Fruit fly (Drosophila melanogaster) whole organism, embryonic: Measurements from ENCODE around the gene CheB38c.

Experiments
- Awh ChIP-seq: fragments of 200-800 bp; sonication (Bioruptor generic); IDR thresholded peaks from 2 replicates; pipeline ENCODE4, ENCODE4 v1.3.6; 2022; ENCODE audit warnings: missing biosample characterization, missing genetic modification characterization
- Bdp1 ChIP-seq: fragments of 200-800 bp; sonication (Bioruptor generic); optimal IDR thresholded peaks from 3 replicates; lab custom pipeline; 2016; ENCODE audit warnings: missing biosample characterization, missing genetic modification characterization
- Bgb ChIP-seq: fragments of 200-800 bp; sonication (Bioruptor generic); IDR thresholded peaks from 2 replicates; pipeline ENCODE4 v1.3.6; 2022; ENCODE audit warnings: missing biosample characterization, missing genetic modification characterization; ENCODE audit not compliant: partially characterized antibody
- CG1024 ChIP-seq: fragments of 200-800 bp; sonication (Bioruptor generic); IDR thresholded peaks from 2 replicates; pipeline ENCODE4 v1.3.6; 2022; ENCODE audit warnings: missing biosample characterization, missing genetic modification characterization
- CG10543 ChIP-seq: fragments of 200-800 bp; sonication (Bioruptor generic); optimal IDR thresholded peaks from 3 replicates; lab custom pipeline; 2017; ENCODE audit warnings: missing biosample characterization, mild to moderate bottlenecking, missing genetic modification characterization, moderate library complexity
- CG11695 ChIP-seq: fragments of 200-800 bp; sonication (Bioruptor generic); IDR thresholded peaks from 3 replicates; pipeline ENCODE4 v1.3.6; 2022; ENCODE audit warnings: missing biosample characterization, missing genetic modification characterization
- CG12391 ChIP-seq: fragments of 200-800 bp; sonication (Bioruptor generic); optimal IDR thresholded peaks from 3 replicates; lab custom pipeline; 2018; ENCODE audit warnings: missing biosample characterization, mild to moderate bottlenecking, missing genetic modification characterization, moderate library complexity
- CG15514 ChIP-seq: fragments of 200-800 bp; sonication (Bioruptor generic); optimal IDR thresholded peaks from 3 replicates; lab custom pipeline; 2017; ENCODE audit warnings: missing biosample characterization, missing genetic modification characterization, mild to moderate bottlenecking, moderate library complexity, missing genetic modification reagents
- CG18476 ChIP-seq: fragments of 200-800 bp; sonication (Bioruptor generic); optimal IDR thresholded peaks from 2 replicates; lab custom pipeline; 2016; ENCODE audit warnings: missing biosample characterization, mild to moderate bottlenecking, missing genetic modification characterization
- CG2678 ChIP-seq: fragments of 200-800 bp; sonication (Bioruptor generic); optimal IDR thresholded peaks from 3 replicates; lab custom pipeline; 2019; ENCODE audit warnings: missing biosample characterization, mild to moderate bottlenecking, missing genetic modification characterization, moderate library complexity
- CG2875 ChIP-seq: fragments of 200-800 bp; sonication (Bioruptor generic); optimal IDR thresholded peaks from 2 replicates; lab custom pipeline; 2017; ENCODE audit warnings: missing biosample characterization, mild to moderate bottlenecking, missing genetic modification characterization, missing genetic modification reagents
- CG3163 ChIP-seq: fragments of 200-800 bp; sonication (Bioruptor generic); optimal IDR thresholded peaks from 3 replicates; lab custom pipeline; 2016; ENCODE audit warnings: missing biosample characterization, missing genetic modification characterization
- CG4617 ChIP-seq: fragments of 200-800 bp; sonication (Bioruptor generic); optimal IDR thresholded peaks from 3 replicates; lab custom pipeline; 2016; ENCODE audit warnings: missing biosample characterization, missing genetic modification characterization, borderline replicate concordance
- CG6272 ChIP-seq: fragments of 200-800 bp; sonication (Bioruptor generic); IDR thresholded peaks from 2 replicates; pipeline ENCODE4 v1.3.6; 2022; ENCODE audit warnings: missing biosample characterization, missing genetic modification characterization
- CG6765 ChIP-seq: fragments of 200-800 bp; sonication (Bioruptor generic); optimal IDR thresholded peaks from 3 replicates; lab custom pipeline; 2017; ENCODE audit warnings: missing biosample characterization, mild to moderate bottlenecking, missing genetic modification characterization
- CG7357 ChIP-seq: fragments of 200-800 bp; sonication (Bioruptor generic); IDR thresholded peaks from 3 replicates; pipeline ENCODE4 v1.3.6; 2022; ENCODE audit warnings: missing biosample characterization, missing genetic modification characterization
- CG7839 ChIP-seq: fragments of 200-800 bp; sonication (Bioruptor generic); optimal IDR thresholded peaks from 3 replicates; lab custom pipeline; 2018; ENCODE audit warnings: missing biosample characterization, mild to moderate bottlenecking, missing genetic modification characterization, moderate library complexity
- CG8924 ChIP-seq: fragments of 200-800 bp; optimal IDR thresholded peaks from 3 replicates; lab custom pipeline; 2019; ENCODE audit warnings: missing biosample characterization, mild to moderate bottlenecking, missing genetic modification characterization, moderate library complexity
- CG9727 ChIP-seq: fragments of 200-800 bp; sonication (Bioruptor generic); optimal IDR thresholded peaks from 3 replicates; lab custom pipeline; 2017; ENCODE audit warnings: missing biosample characterization, mild to moderate bottlenecking, missing genetic modification characterization
- CG9932 ChIP-seq: fragments of 200-800 bp; sonication (Bioruptor generic); IDR thresholded peaks from 2 replicates; pipeline ENCODE4 v1.3.6; 2022; ENCODE audit warnings: missing biosample characterization, missing genetic modification characterization
- Dad ChIP-seq: fragments of 200-800 bp; sonication (Bioruptor generic); optimal IDR thresholded peaks from 3 replicates; lab custom pipeline; 2016; ENCODE audit warnings: missing biosample characterization, missing genetic modification characterization
- Kr ChIP-seq: fragments of 200-800 bp; sonication (Bioruptor generic); optimal IDR thresholded peaks from 2 replicates; lab custom pipeline; 2017; ENCODE audit warnings: missing biosample characterization, mild to moderate bottlenecking, missing genetic modification characterization
- Lhr ChIP-seq: fragments of 200-800 bp; sonication (Bioruptor generic); optimal IDR thresholded peaks from 3 replicates; lab custom pipeline; 2017; ENCODE audit warnings: mild to moderate bottlenecking, missing biosample characterization, missing genetic modification reagents, missing genetic modification characterization
- MESR4 ChIP-seq: fragments of 200-800 bp; sonication (Bioruptor generic); optimal IDR thresholded peaks from 2 replicates; lab custom pipeline; 2018; ENCODE audit warnings: missing biosample characterization, mild to moderate bottlenecking, missing genetic modification characterization, moderate library complexity
- Med ChIP-seq: fragments of 200-800 bp; sonication (Bioruptor generic); peaks from one replicate; lab custom pipeline; 2016; ENCODE audit warnings: missing biosample characterization, missing genetic modification characterization, mild to moderate bottlenecking, inconsistent platforms, moderate library complexity
- NK7.1 ChIP-seq: fragments of 200-800 bp; sonication (Bioruptor generic); optimal IDR thresholded peaks from 3 replicates; lab custom pipeline; 2016; ENCODE audit warnings: missing biosample characterization, missing genetic modification characterization
- Trl ChIP-seq, 3 experiments: fragments of >200 bp in 2 of 3; fragments of 200-800 bp in 1 of 3; sonication (Bioruptor generic) in 1 of 3; optimal IDR thresholded peaks; 2 replicates in 1 of 3; 3 replicates in 2 of 3; lab custom pipeline; 2016 to 2017; ENCODE audit warnings: missing biosample characterization in 1 of 3, missing genetic modification characterization in 1 of 3
- Xbp1 ChIP-seq: fragments of 200-800 bp; sonication (Bioruptor generic); optimal IDR thresholded peaks from 3 replicates; lab custom pipeline; 2016; ENCODE audit warnings: missing biosample characterization, mild to moderate bottlenecking, missing genetic modification characterization
- ap ChIP-seq: fragments of 200-800 bp; sonication (Bioruptor generic); IDR thresholded peaks from 2 replicates; pipeline ENCODE4 v1.3.6; 2022; ENCODE audit warnings: missing biosample characterization, missing genetic modification characterization
- cas ChIP-seq: fragments of 200-800 bp; sonication (Bioruptor generic); IDR thresholded peaks from 2 replicates; pipeline ENCODE4 v1.3.6; 2022; ENCODE audit warnings: missing biosample characterization, missing genetic modification characterization
- da ChIP-seq: fragments of 200-800 bp; sonication (Bioruptor generic); optimal IDR thresholded peaks from 2 replicates; lab custom pipeline; 2016; ENCODE audit warnings: missing biosample characterization, missing genetic modification characterization
- dmrt99B ChIP-seq: fragments of 200-800 bp; sonication (Bioruptor generic); optimal IDR thresholded peaks from 2 replicates; lab custom pipeline; 2018; ENCODE audit warnings: missing biosample characterization, mild to moderate bottlenecking, missing genetic modification characterization, moderate library complexity
- fd96Cb ChIP-seq: fragments of 200-800 bp; sonication (Bioruptor generic); optimal IDR thresholded peaks from 2 replicates; lab custom pipeline; 2018; ENCODE audit warnings: missing biosample characterization, mild to moderate bottlenecking, missing genetic modification characterization, moderate library complexity
- hkb ChIP-seq, 2 experiments: fragments of 200-800 bp in 1 of 2; fragments of >200 bp in 1 of 2; sonication (Bioruptor generic) in 1 of 2; IDR thresholded peaks in 1 of 2; optimal IDR thresholded peaks in 1 of 2; 2 replicates each; pipeline versions ENCODE4 v1.3.6 to Lab custom; 2017 to 2022; ENCODE audit warnings: missing biosample characterization in 1 of 2, missing genetic modification characterization in 1 of 2
- lbe ChIP-seq: fragments of 200-800 bp; sonication (Bioruptor generic); optimal IDR thresholded peaks from 2 replicates; lab custom pipeline; 2016; ENCODE audit warnings: missing biosample characterization, mild to moderate bottlenecking, missing genetic modification characterization
- mld ChIP-seq: fragments of 200-800 bp; sonication (Bioruptor generic); IDR thresholded peaks from 3 replicates; pipeline ENCODE4 v1.3.6; 2022; ENCODE audit warnings: missing biosample characterization, missing genetic modification characterization; ENCODE audit not compliant: partially characterized antibody
- nmo ChIP-seq: fragments of 200-800 bp; sonication (Bioruptor generic); optimal IDR thresholded peaks from 2 replicates; lab custom pipeline; 2018; ENCODE audit warnings: missing biosample characterization, mild to moderate bottlenecking, missing genetic modification characterization, moderate library complexity
- org-1 ChIP-seq: fragments of 200-800 bp; sonication (Bioruptor generic); optimal IDR thresholded peaks from 2 replicates; lab custom pipeline; 2017; ENCODE audit warnings: missing biosample characterization, missing genetic modification characterization
- phol ChIP-seq: fragments of 200-800 bp; sonication (Bioruptor generic); optimal IDR thresholded peaks from 3 replicates; lab custom pipeline; 2018; ENCODE audit warnings: missing biosample characterization, mild to moderate bottlenecking, missing genetic modification characterization, moderate library complexity
- pros ChIP-seq: fragments of 200-800 bp; sonication (Bioruptor generic); optimal IDR thresholded peaks from 3 replicates; lab custom pipeline; 2019; ENCODE audit warnings: missing biosample characterization, mild to moderate bottlenecking, missing genetic modification characterization, moderate library complexity
- pum ChIP-seq: fragments of 200-800 bp; sonication (Bioruptor generic); optimal IDR thresholded peaks from 2 replicates; lab custom pipeline; 2016; ENCODE audit warnings: missing biosample characterization, missing genetic modification characterization
- scrt ChIP-seq: fragments of 200-800 bp; sonication (Bioruptor generic); optimal IDR thresholded peaks from 2 replicates; lab custom pipeline; 2018; ENCODE audit warnings: missing biosample characterization, mild to moderate bottlenecking, missing genetic modification characterization, moderate library complexity
- seq ChIP-seq: fragments of 200-800 bp; sonication (Bioruptor generic); IDR thresholded peaks from 2 replicates; pipeline ENCODE4 v1.3.6; 2022; ENCODE audit warnings: missing biosample characterization, missing genetic modification characterization
- sisA ChIP-seq: fragments of 200-800 bp; sonication (Bioruptor generic); IDR thresholded peaks from 2 replicates; pipeline ENCODE4 v1.3.6; 2022; ENCODE audit warnings: missing biosample characterization, missing genetic modification characterization
- tin ChIP-seq: fragments of 200-800 bp; sonication (Bioruptor generic); optimal IDR thresholded peaks from 3 replicates; lab custom pipeline; 2016; ENCODE audit warnings: missing biosample characterization, missing genetic modification characterization
- unpg ChIP-seq: fragments of 200-800 bp; sonication (Bioruptor generic); optimal IDR thresholded peaks from 3 replicates; lab custom pipeline; 2018; ENCODE audit warnings: missing biosample characterization, mild to moderate bottlenecking, missing genetic modification characterization, moderate library complexity

Gene CheB38c

dm6 chr2L:20802839-20803238, 17.8 kb downstream of the CheB38c start (continued):
- TF ChIP-seq scrt, result no peak
- no peak for TF ChIP-seq CG9727 (GFP tag; lab: Kevin White, UChicago)
- no peak for TF ChIP-seq CG8924 (tag; lab: Kevin White, UChicago)
- no peak for TF ChIP-seq lbe (GFP tag; lab: Kevin White, UChicago)
- no peak for TF ChIP-seq CG15514 (GFP tag; lab: Kevin White, UChicago)
- TF ChIP-seq CG1024, result no peak
- no peak for TF ChIP-seq CG6272 (GFP tag; lab: Robert Waterston, UW)
- peak; percentile 24 for TF ChIP-seq Bgb (GFP tag; lab: Robert Waterston, UW)
- TF ChIP-seq CG3163 (GFP tag; lab: Kevin White, UChicago), result no peak
- TF ChIP-seq CG11695 (GFP tag; lab: Robert Waterston, UW), result peak; percentile 43; the same call in 1 of the 3 replicates
- no peak for TF ChIP-seq unpg (GFP tag; lab: Kevin White, UChicago)
- no peak for TF ChIP-seq Lhr
- peak; percentile 35 for TF ChIP-seq Med (GFP tag; lab: Kevin White, UChicago)
- no peak for TF ChIP-seq fd96Cb (tag; lab: Kevin White, UChicago)
- TF ChIP-seq CG9932 (GFP tag; lab: Robert Waterston, UW), result no peak
- no peak for TF ChIP-seq NK7.1 (GFP tag; lab: Kevin White, UChicago)
- TF ChIP-seq cas (GFP tag; lab: Robert Waterston, UW), result no peak
- TF ChIP-seq mld (GFP tag; lab: Robert Waterston, UW), result no peak
- TF ChIP-seq CG7357 (GFP tag; lab: Robert Waterston, UW), result no peak
- no peak for TF ChIP-seq phol (tag; lab: Kevin White, UChicago)
- TF ChIP-seq org-1 (GFP tag; lab: Kevin White, UChicago), result no peak
- no peak for TF ChIP-seq hkb (optimal IDR thresholded peaks at IDR 0.05; lab: Kevin White, UChicago)
- TF ChIP-seq hkb (GFP tag; IDR thresholded peaks at IDR 0.05; lab: Robert Waterston, UW), result peak; percentile 20; the same call in 1 of the 2 replicates
- TF ChIP-seq Kr (GFP tag; lab: Kevin White, UChicago), result no peak
- TF ChIP-seq tin, result no peak
- TF ChIP-seq seq (GFP tag; lab: Robert Waterston, UW), result no peak; the same call in 1 of the 2 replicates
- no peak for TF ChIP-seq ap
- TF ChIP-seq dmrt99B (tag; lab: Kevin White, UChicago), result peak; percentile 17
- peak; percentile 40 for TF ChIP-seq sisA (GFP tag; lab: Robert Waterston, UW)
- TF ChIP-seq CG4617, result no peak
- no peak for TF ChIP-seq CG7839 (tag; lab: Kevin White, UChicago)
- no peak for TF ChIP-seq CG2678 (tag; lab: Kevin White, UChicago)
- no peak for TF ChIP-seq Bdp1 (GFP tag; lab: Kevin White, UChicago)
- peak; percentile 77 for TF ChIP-seq pros
- no peak for TF ChIP-seq da
- no peak for TF ChIP-seq CG2875 (GFP tag; lab: Kevin White, UChicago)
- no peak for TF ChIP-seq CG10543
- peak; percentile 0 for TF ChIP-seq CG12391
- no peak for TF ChIP-seq MESR4 (GFP tag; lab: Kevin White, UChicago)
- TF ChIP-seq pum (GFP tag; lab: Kevin White, UChicago), result no peak
- TF ChIP-seq Xbp1 (GFP tag; lab: Kevin White, UChicago), result no peak
- peak; percentile 17; the same call in 1 of the 2 replicates for TF ChIP-seq Awh (GFP tag; lab: Robert Waterston, UW)
- no peak for TF ChIP-seq Dad (GFP tag; lab: Kevin White, UChicago)
- TF ChIP-seq Trl (optimal IDR thresholded peaks at IDR 0.05; lab: Kevin White, UChicago), result no peak
- no peak for TF ChIP-seq Trl (GFP tag; optimal IDR thresholded peaks at IDR 0.05; lab: Kevin White, UChicago)
- no peak for TF ChIP-seq nmo (GFP tag; lab: Kevin White, UChicago)
- TF ChIP-seq CG18476 (GFP tag; lab: Kevin White, UChicago), result no peak
- no peak for TF ChIP-seq CG6765
